Worm (Caenorhabditis elegans) whole organism, late embryonic: Measurements from ENCODE around the gene cdl-1.

ENCODE experiments used
- F13H6.1 ChIP-seq: sonication (generic microtip); optimal IDR thresholded peaks from 2 replicates; lab custom pipeline; 2016; ENCODE audit warnings: missing genetic modification characterization, missing compliant biosample characterization
- ahr-1 ChIP-seq: sonication (generic microtip); optimal IDR thresholded peaks from 2 replicates; lab custom pipeline; 2016; ENCODE audit warnings: missing genetic modification characterization, missing compliant biosample characterization
- ama-1 ChIP-seq: fragments of 150-350 bp; optimal IDR thresholded peaks from 2 replicates; lab custom pipeline; 2014
- ceh-19 ChIP-seq: fragments of 200-800 bp; sonication (Bioruptor generic); optimal IDR thresholded peaks from 2 replicates; lab custom pipeline; 2018; ENCODE audit warnings: mild to moderate bottlenecking, missing genetic modification characterization, missing compliant biosample characterization
- dmd-4 ChIP-seq: sonication (generic microtip); optimal IDR thresholded peaks from 2 replicates; lab custom pipeline; 2016; ENCODE audit warnings: borderline replicate concordance, missing genetic modification characterization, missing compliant biosample characterization
- nhr-11 ChIP-seq: fragments of 150-350 bp; optimal IDR thresholded peaks from 2 replicates; lab custom pipeline; 2014; ENCODE audit warnings: missing biosample characterization, missing genetic modification characterization
- odd-2 ChIP-seq: sonication (generic microtip); optimal IDR thresholded peaks from 2 replicates; lab custom pipeline; 2017; ENCODE audit warnings: antibody characterized with exemption, mild to moderate bottlenecking, missing genetic modification characterization, missing compliant biosample characterization
- pat-9 ChIP-seq: fragments of 200-800 bp; sonication (Bioruptor generic); optimal IDR thresholded peaks from 2 replicates; lab custom pipeline; 2018; ENCODE audit warnings: mild to moderate bottlenecking, missing genetic modification characterization, moderate library complexity, missing compliant biosample characterization
- pha-4 ChIP-seq: fragments of 150-350 bp; optimal IDR thresholded peaks from 2 replicates; lab custom pipeline; 2018; ENCODE audit warnings: missing biosample characterization, missing genetic modification reagents, missing genetic modification characterization
- pqm-1 ChIP-seq: sonication (generic microtip); optimal IDR thresholded peaks from 2 replicates; lab custom pipeline; 2016; ENCODE audit warnings: missing genetic modification characterization, missing compliant biosample characterization
- sox-2 ChIP-seq: fragments of 200-800 bp; sonication (Bioruptor generic); IDR thresholded peaks from 2 replicates; pipeline ENCODE4 v1.3.6; 2022; ENCODE audit warnings: missing genetic modification reagents, missing genetic modification characterization, missing compliant biosample characterization
- tbx-2 ChIP-seq: sonication (generic microtip); optimal IDR thresholded peaks from 2 replicates; lab custom pipeline; 2016; ENCODE audit warnings: missing genetic modification characterization, missing compliant biosample characterization

- TF ChIP-seq sox-2 (no peak), ahr-1 (tag; lab: Kevin White, UChicago) (no peak), F13H6.1 (tag; lab: Kevin White, UChicago) (no peak), pqm-1 (no peak), odd-2 (tag; lab: Kevin White, UChicago) (no peak), tbx-2 (no peak), ceh-19 (GFP tag; lab: Kevin White, UChicago) (no peak), pha-4 (tag; lab: Kevin White, UChicago) (no peak), nhr-11 (tag; lab: Kevin White, UChicago) (no peak), ama-1 (no peak), pat-9 (tag; lab: Kevin White, UChicago) (no peak), dmd-4 (tag; lab: Kevin White, UChicago) (no peak)
These were observed 29.8 kb upstream of the cdl-1 start for ce11 chrII:10755455-10755854.
